Worm (Caenorhabditis elegans) whole organism, midembryonic: ENCODE data around the gene cyp-14A4.

Source experiments
- T22C8.4 ChIP-seq: fragments of 200-800 bp; sonication (Bioruptor generic); IDR thresholded peaks from 2 replicates; pipeline ENCODE4 v1.3.6; 2022; ENCODE audit warnings: missing genetic modification characterization, missing compliant biosample characterization
- cog-1 ChIP-seq: sonication (generic microtip); optimal IDR thresholded peaks from 2 replicates; lab custom pipeline; 2016; ENCODE audit warnings: missing genetic modification characterization, missing compliant biosample characterization
- flt-1 ChIP-seq: fragments of 200-800 bp; sonication (Bioruptor generic); IDR thresholded peaks from 2 replicates; pipeline ENCODE4 v1.3.6; 2022; ENCODE audit warnings: missing genetic modification characterization, missing compliant biosample characterization
- klf-2 ChIP-seq: fragments of 200-800 bp; sonication (Bioruptor generic); conservative IDR thresholded peaks from 2 replicates; pipeline ENCODE4 v1.3.6; 2022; ENCODE audit warnings: missing genetic modification reagents, missing genetic modification characterization, missing compliant biosample characterization
- med-1 ChIP-seq: sonication (generic microtip); optimal IDR thresholded peaks from 2 replicates; lab custom pipeline; 2017; ENCODE audit warnings: missing genetic modification characterization, mild to moderate bottlenecking, missing compliant biosample characterization, antibody characterized with exemption, missing genetic modification reagents; ENCODE audit not compliant: insufficient read depth
- ref-1 ChIP-seq: fragments of 200-800 bp; sonication (Bioruptor generic); conservative IDR thresholded peaks from 2 replicates; pipeline ENCODE4 v1.3.6; 2022; ENCODE audit warnings: missing genetic modification reagents, missing genetic modification characterization, missing compliant biosample characterization
- tab-1 ChIP-seq: fragments of 200-800 bp; sonication (Bioruptor generic); IDR thresholded peaks from 2 replicates; pipeline ENCODE4 v1.3.6; 2022; ENCODE audit warnings: missing genetic modification characterization, missing compliant biosample characterization
- ztf-23 ChIP-seq: fragments of 200-800 bp; sonication (Bioruptor generic); IDR thresholded peaks from 2 replicates; pipeline ENCODE4 v1.3.6; 2022; ENCODE audit warnings: missing genetic modification reagents, missing genetic modification characterization, missing compliant biosample characterization
- ztf-29 ChIP-seq: fragments of 200-800 bp; sonication (Bioruptor generic); IDR thresholded peaks from 2 replicates; pipeline ENCODE4 v1.3.6; 2022; ENCODE audit warnings: missing genetic modification reagents, missing genetic modification characterization, missing compliant biosample characterization

cyp-14A4 gene

DNA sequence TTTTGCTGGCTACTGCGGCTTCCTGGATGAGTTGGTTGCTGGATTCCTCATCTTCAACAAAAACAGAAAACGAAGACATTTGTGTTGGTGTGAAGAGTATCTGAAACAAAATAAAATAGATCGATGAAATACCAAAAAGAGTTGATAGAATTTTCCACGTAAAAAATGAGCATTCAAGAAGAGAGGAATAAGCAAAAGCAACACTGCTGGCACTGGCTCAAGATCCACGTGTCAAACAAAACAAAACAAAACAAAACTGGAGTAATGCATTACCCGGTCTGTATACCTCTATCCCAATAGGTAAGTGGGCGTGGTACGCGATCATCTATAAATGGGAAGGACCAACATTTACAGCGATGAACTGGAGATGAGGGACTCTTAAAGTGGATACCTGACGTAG, 49.1 kb downstream of the cyp-14A4 start, which contains the start of gene K08H2.2:
Gene K08H2.2 (minus strand): TSS at position 101 of the 400 bp plus-strand sequence.
- TF ChIP-seq ztf-29 (GFP tag; lab: Robert Waterston, UW) (no peak), cog-1 (no peak), tab-1 (GFP tag; lab: Robert Waterston, UW) (no peak), ztf-23 (GFP tag; lab: Robert Waterston, UW) (no peak), klf-2 (GFP tag; lab: Robert Waterston, UW) (no peak), med-1 (GFP tag; lab: Kevin White, UChicago) (no peak), T22C8.4 (GFP tag; lab: Robert Waterston, UW) (no peak), ref-1 (GFP tag; lab: Robert Waterston, UW) (no peak), flt-1 (GFP tag; lab: Robert Waterston, UW) (no peak)

DNA sequence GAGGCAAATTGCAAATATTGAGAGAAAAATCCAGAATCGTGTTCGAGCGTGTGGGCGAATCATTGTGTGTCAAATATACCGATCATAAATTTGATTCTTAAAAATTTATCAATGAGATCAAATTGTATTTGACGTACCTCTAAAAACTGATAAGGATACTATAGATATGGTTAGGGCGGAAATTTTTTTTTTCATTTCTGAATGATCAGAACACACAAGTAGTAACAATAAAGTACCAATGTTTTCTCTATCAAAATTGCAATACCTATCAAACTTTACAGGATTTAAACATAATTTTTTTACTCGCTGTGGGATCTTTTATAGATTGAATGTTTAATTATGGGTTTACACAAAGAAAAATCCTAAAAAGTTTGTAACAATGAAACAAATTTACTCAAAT, 51.7 kb downstream of the cyp-14A4 start, which contains the start of gene bgnt-1.5:
Gene bgnt-1.5 (minus strand): TSS at position 101 of the 400 bp plus-strand sequence.
- no peak for TF ChIP-seq klf-2 (GFP tag; lab: Robert Waterston, UW)
- no peak for TF ChIP-seq flt-1 (GFP tag; lab: Robert Waterston, UW)
